1 fruit fly cellular context compared by ENCODE assay signal in the genomic region with DNA sequence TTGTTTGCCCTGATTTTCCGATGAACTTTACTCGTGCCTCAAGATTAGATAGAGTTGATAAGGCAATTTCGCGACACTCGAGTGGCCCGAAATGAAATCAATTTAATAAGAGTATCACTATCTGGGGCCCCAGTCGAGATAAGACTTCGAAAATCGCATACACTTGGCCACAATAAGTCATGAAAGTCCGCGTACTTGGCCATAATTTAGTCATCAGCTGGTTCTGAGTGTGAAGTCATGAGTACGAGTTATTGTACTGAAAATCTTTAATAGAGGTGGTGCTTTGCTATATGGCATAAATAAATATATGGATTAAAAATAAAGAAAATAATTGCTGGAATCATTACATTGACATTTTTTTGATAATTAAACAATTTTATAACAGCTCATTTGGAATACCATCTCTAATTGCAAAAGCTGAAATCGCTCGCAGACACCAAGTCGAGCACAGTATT.
A peak's percentile ranks its signal among the peaks of the same experiment; 100 is the strongest.
TF ChIP-seq lines count a peak whose summit lies in the region.

No protein-coding gene starts in this region.

TF ChIP-seq in whole organism, embryonic, 481 proteins besides CTCF, POLR2A, EP300 and RAD21 (continued from another document and continues in another):
- TF ChIP-seq pita (GFP tag; optimal IDR thresholded peaks at IDR 0.05; lab: Kevin White, UChicago) (no peak), CG42726 (GFP tag; IDR thresholded peaks at IDR 0.05; lab: Robert Waterston, UW; ENCODE audit: partially characterized antibody) (no peak), CG12659 (GFP tag; optimal IDR thresholded peaks at IDR 0.05; lab: Kevin White, UChicago) (peak; percentile 17), sisA (GFP tag; IDR thresholded peaks at IDR 0.05; lab: Robert Waterston, UW) (no peak), Ets65A (GFP tag; lab: Kevin White, UChicago) (peak; percentile 58), Stat92E (GFP tag; optimal IDR thresholded peaks at IDR 0.05; lab: Kevin White, UChicago) (no peak), Nf-YA (GFP tag; IDR thresholded peaks at IDR 0.05; lab: Robert Waterston, UW) (no peak), shn (GFP tag; optimal IDR thresholded peaks at IDR 0.05; lab: Kevin White, UChicago) (no peak), CG2678 (tag; optimal IDR thresholded peaks at IDR 0.05; lab: Kevin White, UChicago) (peak; percentile 49), wek (GFP tag; optimal IDR thresholded peaks at IDR 0.05; lab: Kevin White, UChicago) (no peak), CG12744 (GFP tag; optimal IDR thresholded peaks at IDR 0.05; lab: Kevin White, UChicago) (no peak), tgo (GFP tag; IDR thresholded peaks at IDR 0.05; lab: Robert Waterston, UW) (0 out of 3 replicates have a peak, but pooled peaks have one; percentile 18), CG31224 (GFP tag; IDR thresholded peaks at IDR 0.05; lab: Robert Waterston, UW) (peak; percentile 22; the same call in 1 of the 2 replicates), CkIIα-i1 (GFP tag; IDR thresholded peaks at IDR 0.05; lab: Robert Waterston, UW) (no peak), Hmr (GFP tag; optimal IDR thresholded peaks at IDR 0.05; lab: Kevin White, UChicago) (peak; percentile 37), fd64A (GFP tag; optimal IDR thresholded peaks at IDR 0.05; lab: Kevin White, UChicago) (no peak), Rfx (GFP tag; IDR thresholded peaks at IDR 0.05; lab: Robert Waterston, UW) (peak; percentile 66), lola (GFP tag; optimal IDR thresholded peaks at IDR 0.05; lab: Kevin White, UChicago) (no peak), CG15269 (tag; optimal IDR thresholded peaks at IDR 0.05; lab: Kevin White, UChicago) (peak; percentile 41), Side (GFP tag; optimal IDR thresholded peaks at IDR 0.05; lab: Kevin White, UChicago) (no peak), lov (optimal IDR thresholded peaks at IDR 0.05; lab: Kevin White, UChicago) (no peak), lov (GFP tag; IDR thresholded peaks at IDR 0.05; lab: Robert Waterston, UW) (no peak), slbo (GFP tag; IDR thresholded peaks at IDR 0.05; lab: Robert Waterston, UW) (peak; percentile 63), vvl (GFP tag; IDR thresholded peaks at IDR 0.05; lab: Robert Waterston, UW) (peak; percentile 20; the same call in 1 of the 2 replicates), grau (tag; optimal IDR thresholded peaks at IDR 0.05; lab: Kevin White, UChicago) (peak; percentile 26), CG32532 (GFP tag; IDR thresholded peaks at IDR 0.05; lab: Robert Waterston, UW) (peak; percentile 54; the same call in 1 of the 2 replicates), CG3838 (GFP tag; optimal IDR thresholded peaks at IDR 0.05; lab: Kevin White, UChicago) (no peak), CG7839 (tag; optimal IDR thresholded peaks at IDR 0.05; lab: Kevin White, UChicago) (peak; percentile 25), Ravus (GFP tag; IDR thresholded peaks at IDR 0.05; lab: Robert Waterston, UW) (no peak), gem (tag; optimal IDR thresholded peaks at IDR 0.05; lab: Kevin White, UChicago) (peak; percentile 40), Mad (GFP tag; optimal IDR thresholded peaks at IDR 0.05; lab: Kevin White, UChicago) (no peak), CG6683 (GFP tag; optimal IDR thresholded peaks at IDR 0.05; lab: Kevin White, UChicago) (no peak), CG34376 (GFP tag; optimal IDR thresholded peaks at IDR 0.05; lab: Kevin White, UChicago) (peak; percentile 71), Poxn (GFP tag; IDR thresholded peaks at IDR 0.05; lab: Robert Waterston, UW) (no peak), Atf6 (GFP tag; IDR thresholded peaks at IDR 0.05; lab: Robert Waterston, UW) (peak; percentile 60; the same call in 1 of the 2 replicates), CG9609 (GFP tag; optimal IDR thresholded peaks at IDR 0.05; lab: Kevin White, UChicago) (no peak), cad (GFP tag; optimal IDR thresholded peaks at IDR 0.05; lab: Kevin White, UChicago) (no peak), CG9817 (tag; optimal IDR thresholded peaks at IDR 0.05; lab: Kevin White, UChicago) (no peak), Scr (GFP tag; IDR thresholded peaks at IDR 0.05; lab: Robert Waterston, UW; ENCODE audit: partially characterized antibody) (no peak), Opbp (GFP tag; IDR thresholded peaks at IDR 0.05; lab: Robert Waterston, UW; ENCODE audit: partially characterized antibody) (no peak), CG12769 (tag; optimal IDR thresholded peaks at IDR 0.05; lab: Kevin White, UChicago) (peak; percentile 26), CHES-1-like (GFP tag; optimal IDR thresholded peaks at IDR 0.05; lab: Kevin White, UChicago) (no peak), CG9215 (GFP tag; IDR thresholded peaks at IDR 0.05; lab: Robert Waterston, UW) (peak; percentile 22; the same call in 1 of the 2 replicates), onecut (GFP tag; IDR thresholded peaks at IDR 0.05; lab: Robert Waterston, UW) (no peak), Ada2b (GFP tag; IDR thresholded peaks at IDR 0.05; lab: Robert Waterston, UW) (no peak), Trl (optimal IDR thresholded peaks at IDR 0.05; lab: Kevin White, UChicago) (no peak), Trl (GFP tag; optimal IDR thresholded peaks at IDR 0.05; lab: Kevin White, UChicago) (no peak), pan (optimal IDR thresholded peaks at IDR 0.05; lab: Kevin White, UChicago) (no peak), pan (GFP tag; optimal IDR thresholded peaks at IDR 0.05 in 1 of 2, IDR thresholded peaks at IDR 0.05 in 1 of 2) (peak in 1 of 2 experiments; percentile 20), Fer3 (tag; optimal IDR thresholded peaks at IDR 0.05; lab: Kevin White, UChicago) (peak; percentile 47), HLH3B (GFP tag; IDR thresholded peaks at IDR 0.05; lab: Robert Waterston, UW) (no peak), CG18011 (GFP tag; optimal IDR thresholded peaks at IDR 0.05; lab: Kevin White, UChicago) (no peak), sug (tag; optimal IDR thresholded peaks at IDR 0.05; lab: Kevin White, UChicago) (peak; percentile 72), corto (GFP tag; optimal IDR thresholded peaks at IDR 0.05; lab: Kevin White, UChicago) (no peak), CG3065 (GFP tag; optimal IDR thresholded peaks at IDR 0.05; lab: Kevin White, UChicago) (no peak), esg (GFP tag; conservative IDR thresholded peaks at IDR 0.05; lab: Robert Waterston, UW) (0 out of 2 replicates have a peak, but pooled peaks have one; percentile 20), CG4617 (GFP tag; optimal IDR thresholded peaks at IDR 0.05; lab: Kevin White, UChicago; ENCODE audit: borderline replicate concordance) (no peak), dysf (GFP tag; IDR thresholded peaks at IDR 0.05; lab: Robert Waterston, UW) (0 out of 3 replicates have a peak, but pooled peaks have one; percentile 36), Neu2 (GFP tag; optimal IDR thresholded peaks at IDR 0.05; lab: Kevin White, UChicago; ENCODE audit: borderline replicate concordance) (no peak), sd (tag; optimal IDR thresholded peaks at IDR 0.05; lab: Kevin White, UChicago) (peak; percentile 19), row (GFP tag; IDR thresholded peaks at IDR 0.05; lab: Robert Waterston, UW) (peak; percentile 46; the same call in 2 of the 3 replicates), ash1 (GFP tag; optimal IDR thresholded peaks at IDR 0.05; lab: Kevin White, UChicago) (no peak), seq (GFP tag; IDR thresholded peaks at IDR 0.05; lab: Robert Waterston, UW) (no peak), az2 (GFP tag; optimal IDR thresholded peaks at IDR 0.05; lab: Kevin White, UChicago) (no peak), sob (GFP tag; IDR thresholded peaks at IDR 0.05; lab: Robert Waterston, UW) (peak; percentile 47; the same call in 1 of the 2 replicates), ERR (GFP tag; optimal IDR thresholded peaks at IDR 0.05; lab: Kevin White, UChicago) (no peak), ems (GFP tag; optimal IDR thresholded peaks at IDR 0.05; lab: Kevin White, UChicago) (no peak), Fer1 (GFP tag; optimal IDR thresholded peaks at IDR 0.05; lab: Kevin White, UChicago) (peak; percentile 46), CG18599 (GFP tag; optimal IDR thresholded peaks at IDR 0.05; lab: Kevin White, UChicago) (peak; percentile 74), CG31365 (tag; optimal IDR thresholded peaks at IDR 0.05; lab: Kevin White, UChicago) (no peak), pho (GFP tag; optimal IDR thresholded peaks at IDR 0.05; lab: Kevin White, UChicago) (no peak), peb (GFP tag; IDR thresholded peaks at IDR 0.05; lab: Robert Waterston, UW) (no peak), CG3281 (GFP tag; optimal IDR thresholded peaks at IDR 0.05; lab: Kevin White, UChicago) (peak; percentile 31), Hr3 (GFP tag; optimal IDR thresholded peaks at IDR 0.05; lab: Kevin White, UChicago) (no peak), Lpt (GFP tag; optimal IDR thresholded peaks at IDR 0.05; lab: Kevin White, UChicago) (no peak), CG6813 (GFP tag; optimal IDR thresholded peaks at IDR 0.05; lab: Kevin White, UChicago) (no peak), CG17328 (GFP tag; IDR thresholded peaks at IDR 0.05; lab: Robert Waterston, UW) (no peak), Meics (GFP tag; optimal IDR thresholded peaks at IDR 0.05; lab: Kevin White, UChicago) (peak; percentile 29), CG17385 (GFP tag; optimal IDR thresholded peaks at IDR 0.05; lab: Kevin White, UChicago) (peak; percentile 11), CG4707 (GFP tag; optimal IDR thresholded peaks at IDR 0.05; lab: Kevin White, UChicago) (no peak), Dip3 (GFP tag; optimal IDR thresholded peaks at IDR 0.05; lab: Kevin White, UChicago) (no peak), CG33557 (GFP tag; optimal IDR thresholded peaks at IDR 0.05; lab: Kevin White, UChicago) (no peak), CG11696 (GFP tag; IDR thresholded peaks at IDR 0.05; lab: Robert Waterston, UW) (no peak), fu2 (GFP tag; optimal IDR thresholded peaks at IDR 0.05; lab: Kevin White, UChicago) (no peak), en (GFP tag; optimal IDR thresholded peaks at IDR 0.05; lab: Kevin White, UChicago) (no peak), tio (GFP tag; optimal IDR thresholded peaks at IDR 0.05; lab: Kevin White, UChicago) (no peak), CG15514 (GFP tag; optimal IDR thresholded peaks at IDR 0.05; lab: Kevin White, UChicago) (peak; percentile 9), CG10565 (GFP tag; optimal IDR thresholded peaks at IDR 0.05; lab: Kevin White, UChicago) (no peak), croc (GFP tag; conservative IDR thresholded peaks at IDR 0.05; lab: Robert Waterston, UW) (no peak), CG17612 (GFP tag; IDR thresholded peaks at IDR 0.05; lab: Robert Waterston, UW) (no peak), lmd (GFP tag; IDR thresholded peaks at IDR 0.05; lab: Robert Waterston, UW) (peak; percentile 20; the same call in 1 of the 2 replicates), CG13424 (tag; optimal IDR thresholded peaks at IDR 0.05; lab: Kevin White, UChicago) (no peak), scrt (GFP tag; optimal IDR thresholded peaks at IDR 0.05; lab: Kevin White, UChicago) (no peak), Nf-YB (GFP tag; optimal IDR thresholded peaks at IDR 0.05; lab: Kevin White, UChicago) (no peak), CG4854 (GFP tag; optimal IDR thresholded peaks at IDR 0.05; lab: Kevin White, UChicago) (no peak), CG10979 (tag; optimal IDR thresholded peaks at IDR 0.05; lab: Kevin White, UChicago) (no peak), CG8765 (GFP tag; IDR thresholded peaks at IDR 0.05; lab: Robert Waterston, UW) (no peak), sens-2 (GFP tag; IDR thresholded peaks at IDR 0.05; lab: Robert Waterston, UW) (no peak), Eip74EF (GFP tag; optimal IDR thresholded peaks at IDR 0.05; lab: Kevin White, UChicago) (no peak), ato (GFP tag; IDR thresholded peaks at IDR 0.05; lab: Robert Waterston, UW; ENCODE audit: partially characterized antibody) (no peak), cato (GFP tag; optimal IDR thresholded peaks at IDR 0.05; lab: Kevin White, UChicago; ENCODE audit: borderline replicate concordance) (no peak), Doc2 (GFP tag; IDR thresholded peaks at IDR 0.05; lab: Robert Waterston, UW) (no peak), tup (GFP tag; optimal IDR thresholded peaks at IDR 0.05; lab: Kevin White, UChicago) (no peak), CG12391 (tag; optimal IDR thresholded peaks at IDR 0.05; lab: Kevin White, UChicago) (peak; percentile 4), CG6689 (GFP tag; IDR thresholded peaks at IDR 0.05; lab: Robert Waterston, UW) (0 out of 2 replicates have a peak, but pooled peaks have one; percentile 15), Lhr (GFP tag; optimal IDR thresholded peaks at IDR 0.05; lab: Kevin White, UChicago) (no peak), Dek (tag; optimal IDR thresholded peaks at IDR 0.05; lab: Kevin White, UChicago) (peak; percentile 35), CG17829 (tag; optimal IDR thresholded peaks at IDR 0.05; lab: Kevin White, UChicago) (no peak), CG4730 (GFP tag; IDR thresholded peaks at IDR 0.05; lab: Robert Waterston, UW) (no peak), NFAT (GFP tag; IDR thresholded peaks at IDR 0.05; lab: Robert Waterston, UW) (0 out of 2 replicates have a peak, but pooled peaks have one; percentile 6), unc-4 (GFP tag; IDR thresholded peaks at IDR 0.05; lab: Robert Waterston, UW; ENCODE audit: partially characterized antibody) (no peak), sr (GFP tag; IDR thresholded peaks at IDR 0.05; lab: Robert Waterston, UW) (no peak), her (GFP tag; optimal IDR thresholded peaks at IDR 0.05; lab: Kevin White, UChicago) (no peak), pnt (GFP tag; optimal IDR thresholded peaks at IDR 0.05; lab: Kevin White, UChicago) (no peak), Hsf (GFP tag; optimal IDR thresholded peaks at IDR 0.05; lab: Kevin White, UChicago) (no peak), CG9932 (GFP tag; IDR thresholded peaks at IDR 0.05; lab: Robert Waterston, UW) (peak; percentile 48), Hey (tag; optimal IDR thresholded peaks at IDR 0.05; lab: Kevin White, UChicago) (no peak), CG2120 (GFP tag; optimal IDR thresholded peaks at IDR 0.05; lab: Kevin White, UChicago) (peak; percentile 68), ranshi (GFP tag; IDR thresholded peaks at IDR 0.05; lab: Robert Waterston, UW) (no peak), CG6765 (GFP tag; optimal IDR thresholded peaks at IDR 0.05; lab: Kevin White, UChicago) (no peak), bowl (GFP tag; IDR thresholded peaks at IDR 0.05; lab: Robert Waterston, UW) (no peak), grn (GFP tag; optimal IDR thresholded peaks at IDR 0.05; lab: Kevin White, UChicago) (peak; percentile 73), Camta (GFP tag; optimal IDR thresholded peaks at IDR 0.05; lab: Kevin White, UChicago) (no peak), CG9876 (GFP tag; optimal IDR thresholded peaks at IDR 0.05; lab: Kevin White, UChicago) (no peak), sna (GFP tag; IDR thresholded peaks at IDR 0.05; lab: Robert Waterston, UW; ENCODE audit: partially characterized antibody) (no peak), CG32767 (GFP tag; IDR thresholded peaks at IDR 0.05; lab: Robert Waterston, UW) (no peak), bsh (GFP tag; optimal IDR thresholded peaks at IDR 0.05; lab: Kevin White, UChicago) (no peak), CG11456 (GFP tag; IDR thresholded peaks at IDR 0.05; lab: Robert Waterston, UW) (no peak), tap (tag; optimal IDR thresholded peaks at IDR 0.05; lab: Kevin White, UChicago) (no peak)
